Fruit fly (Drosophila melanogaster) S2 (cell line): ENCODE data around the gene mtd.

ENCODE experiments used
- CG8478 ChIP-seq: fragments of >200 bp; optimal IDR thresholded peaks from 2 replicates; lab custom pipeline; 2018
- CTCF ChIP-seq, 2 experiments: fragments of >200 bp; optimal IDR thresholded peaks; 2 replicates each; lab custom pipeline; 2018

DNA sequence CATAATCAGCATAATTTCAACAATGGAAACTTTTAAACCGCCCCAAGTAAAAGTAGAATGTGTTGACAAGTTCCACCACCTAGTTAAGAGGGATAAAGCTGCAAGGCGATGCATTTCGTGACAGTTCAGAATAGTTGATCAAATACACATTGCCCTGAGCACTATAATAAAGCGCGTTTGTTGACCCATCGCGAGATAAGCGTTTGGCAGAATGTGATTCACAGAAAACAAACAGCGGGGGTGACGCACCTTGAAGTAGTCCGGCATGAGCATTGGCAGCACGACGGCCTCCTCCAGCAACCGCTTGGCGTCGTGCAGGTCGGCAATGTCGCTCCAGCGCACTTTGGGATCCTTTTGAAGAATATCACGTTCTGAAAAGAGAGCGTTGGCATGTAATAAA, 120.8 kb downstream of the mtd start:
- TF ChIP-seq CTCF (optimal IDR thresholded peaks at IDR 0.05; lab: Kevin White, UChicago) (no peak), CG8478 (no peak)
